Fruit fly (Drosophila melanogaster): ENCODE measurements around the gene VhaAC39-2.

VhaAC39-2 gene

DNA sequence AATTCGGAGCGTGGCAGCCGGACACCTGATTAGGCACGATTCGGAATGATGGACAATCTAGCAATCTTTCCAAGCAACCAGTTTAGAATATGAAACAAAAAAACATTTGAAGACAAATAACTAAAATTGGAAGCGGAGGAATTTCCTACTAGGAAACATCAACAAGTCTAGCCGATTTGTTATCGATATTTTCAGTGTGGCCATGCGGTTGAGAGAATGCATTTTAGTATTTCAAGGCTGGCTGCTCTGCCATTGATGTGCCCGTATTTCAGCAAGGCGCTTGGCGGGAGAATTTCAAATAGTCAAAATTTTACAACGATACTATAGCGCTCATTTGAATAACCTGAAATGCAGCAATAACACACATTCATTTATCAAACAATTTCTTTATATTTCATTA is 31.3 kb downstream of the VhaAC39-2 start, which contains the start of gene CG31457 (continued):
- no peak for TF ChIP-seq E2f1 (GFP tag; IDR thresholded peaks at IDR 0.05)
- no peak for TF ChIP-seq eve (GFP tag; optimal IDR thresholded peaks at IDR 0.05)
- TF ChIP-seq CG3163 (GFP tag; optimal IDR thresholded peaks at IDR 0.05): no peak
- TF ChIP-seq sim (GFP tag; IDR thresholded peaks at IDR 0.05): no peak
- peak; percentile 69; the same call in 2 of the 3 replicates for TF ChIP-seq CG6791 (GFP tag; IDR thresholded peaks at IDR 0.05; ENCODE audit: partially characterized antibody)
- no peak for TF ChIP-seq Lim3 (GFP tag; IDR thresholded peaks at IDR 0.05)
- no peak for TF ChIP-seq Oli (tag; optimal IDR thresholded peaks at IDR 0.05)
- TF ChIP-seq corto (GFP tag; optimal IDR thresholded peaks at IDR 0.05): no peak
- no peak for TF ChIP-seq CG9727 (GFP tag; optimal IDR thresholded peaks at IDR 0.05)
- no peak for TF ChIP-seq pros (GFP tag; optimal IDR thresholded peaks at IDR 0.05)
- no peak for TF ChIP-seq CG1832 (GFP tag; optimal IDR thresholded peaks at IDR 0.05)
- TF ChIP-seq Oaz (GFP tag; IDR thresholded peaks at IDR 0.05): no peak
- TF ChIP-seq unc-4 (GFP tag; IDR thresholded peaks at IDR 0.05; ENCODE audit: partially characterized antibody): peak; percentile 89
- TF ChIP-seq CG31365 (tag; optimal IDR thresholded peaks at IDR 0.05): no peak
- peak; percentile 82 for TF ChIP-seq CG1603 (tag; optimal IDR thresholded peaks at IDR 0.05)
- no peak for TF ChIP-seq CG8359 (GFP tag; optimal IDR thresholded peaks at IDR 0.05; ENCODE audit: borderline replicate concordance)
- TF ChIP-seq croc (GFP tag; conservative IDR thresholded peaks at IDR 0.05): no peak
- no peak for TF ChIP-seq CG9876 (GFP tag; optimal IDR thresholded peaks at IDR 0.05)
- no peak for TF ChIP-seq en (GFP tag; optimal IDR thresholded peaks at IDR 0.05)
- TF ChIP-seq D (optimal IDR thresholded peaks at IDR 0.05): no peak
- no peak for TF ChIP-seq D (GFP tag; optimal IDR thresholded peaks at IDR 0.05)
- no peak for TF ChIP-seq B-H2 (GFP tag; optimal IDR thresholded peaks at IDR 0.05)
- TF ChIP-seq eyg (GFP tag; optimal IDR thresholded peaks at IDR 0.05): no peak
- no peak for TF ChIP-seq CG10366 (GFP tag; IDR thresholded peaks at IDR 0.05)
- TF ChIP-seq zf30C (GFP tag; optimal IDR thresholded peaks at IDR 0.05): no peak
- no peak for TF ChIP-seq fd102C (GFP tag; optimal IDR thresholded peaks at IDR 0.05)
- no peak for TF ChIP-seq CkIIα-i1 (GFP tag; IDR thresholded peaks at IDR 0.05)
- TF ChIP-seq CG16813 (GFP tag; IDR thresholded peaks at IDR 0.05; ENCODE audit: partially characterized antibody): peak; percentile 80
- no peak for TF ChIP-seq Eip74EF (GFP tag; optimal IDR thresholded peaks at IDR 0.05)
- no peak for TF ChIP-seq aop (GFP tag; IDR thresholded peaks at IDR 0.05)
- TF ChIP-seq Nf-YB (GFP tag; optimal IDR thresholded peaks at IDR 0.05): no peak
- no peak for TF ChIP-seq CG12744 (GFP tag; optimal IDR thresholded peaks at IDR 0.05)
- TF ChIP-seq danr (GFP tag; IDR thresholded peaks at IDR 0.05): no peak
- TF ChIP-seq CG10209 (GFP tag; optimal IDR thresholded peaks at IDR 0.05): no peak
- TF ChIP-seq wdn (GFP tag; IDR thresholded peaks at IDR 0.05): no peak
- TF ChIP-seq dmrt99B (tag; optimal IDR thresholded peaks at IDR 0.05): no peak
- no peak for TF ChIP-seq disco-r (GFP tag; optimal IDR thresholded peaks at IDR 0.05)
- TF ChIP-seq CG9797 (GFP tag; optimal IDR thresholded peaks at IDR 0.05): peak; percentile 97
- no peak for TF ChIP-seq zfh2 (GFP tag; optimal IDR thresholded peaks at IDR 0.05)
- no peak for TF ChIP-seq usp (GFP tag; optimal IDR thresholded peaks at IDR 0.05)
- TF ChIP-seq mirr (GFP tag; optimal IDR thresholded peaks at IDR 0.05): no peak
- TF ChIP-seq CG13123 (GFP tag; optimal IDR thresholded peaks at IDR 0.05): no peak
- no peak for TF ChIP-seq NC2α (GFP tag; optimal IDR thresholded peaks at IDR 0.05)
- TF ChIP-seq Hmr (GFP tag; optimal IDR thresholded peaks at IDR 0.05): no peak
- no peak for TF ChIP-seq CG1647 (GFP tag; optimal IDR thresholded peaks at IDR 0.05)
- peak; percentile 87 for TF ChIP-seq Dll (GFP tag; IDR thresholded peaks at IDR 0.05; ENCODE audit: partially characterized antibody)
- no peak for TF ChIP-seq Gug (GFP tag; IDR thresholded peaks at IDR 0.05)
- TF ChIP-seq gcm2 (GFP tag; optimal IDR thresholded peaks at IDR 0.05): no peak
- TF ChIP-seq CG3847 (GFP tag; IDR thresholded peaks at IDR 0.05): peak; percentile 32; the same call in 1 of the 2 replicates
- TF ChIP-seq gem (tag; optimal IDR thresholded peaks at IDR 0.05): no peak
- TF ChIP-seq CG7786 (GFP tag; optimal IDR thresholded peaks at IDR 0.05): no peak
- no peak for TF ChIP-seq Ssrp (tag; optimal IDR thresholded peaks at IDR 0.05)

Measured in whole organism, embryonic.